In the genomic region with DNA sequence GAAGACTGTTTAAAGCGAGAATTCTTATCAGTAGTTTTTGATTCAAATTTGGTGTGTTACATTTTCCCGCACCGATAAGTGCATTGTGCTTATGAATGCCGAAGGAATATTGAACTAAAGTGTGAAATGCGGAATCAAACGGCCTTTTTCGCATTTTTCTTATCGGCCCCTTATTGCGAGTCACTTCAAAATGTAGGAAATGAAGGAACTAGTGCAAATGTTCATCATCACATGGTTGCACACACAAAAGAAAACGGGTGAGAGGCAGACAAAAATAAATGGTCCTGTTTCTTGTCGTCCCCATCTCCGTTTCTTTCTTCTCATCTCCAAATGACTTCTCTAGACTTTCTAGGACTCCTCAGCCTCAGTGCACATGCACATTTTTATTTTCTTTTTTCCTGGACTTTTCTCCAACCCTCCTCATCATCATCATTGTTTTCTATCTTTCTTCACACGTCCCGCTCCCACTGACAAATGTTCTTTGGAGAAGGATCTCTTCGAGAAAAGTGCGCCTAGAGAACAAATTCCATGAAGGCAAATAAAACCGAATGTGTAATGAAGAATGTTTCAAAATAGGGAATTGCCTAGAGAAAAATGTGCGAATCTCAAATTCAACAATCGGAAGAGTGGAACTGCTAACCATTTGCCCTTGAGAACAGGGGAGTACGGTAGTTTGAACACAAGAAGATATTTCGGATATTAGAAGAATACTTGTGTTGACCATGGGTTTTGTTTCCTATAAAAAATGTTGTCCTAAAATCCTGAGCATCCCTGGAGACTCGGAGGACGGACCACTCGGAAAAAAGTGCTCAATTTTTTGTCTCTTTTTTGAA, we compare ENCODE assay signal across 7 worm cellular contexts.
TF ChIP-seq lines count a peak whose summit lies in the region.

No protein-coding gene starts in this region.

TF ChIP-seq in whole organism, L1 larva, 84 proteins besides CTCF, POLR2A, EP300 and RAD21 (continues in another document):
- TF ChIP-seq nhr-71 (tag; optimal IDR thresholded peaks at IDR 0.05; lab: Kevin White, UChicago) (peak; percentile 69), lin-14 (GFP tag; optimal IDR thresholded peaks at IDR 0.05; lab: Kevin White, UChicago) (peak; percentile 88), mef-2 (tag; optimal IDR thresholded peaks at IDR 0.05; lab: Kevin White, UChicago) (no peak), unc-130 (tag; optimal IDR thresholded peaks at IDR 0.05; lab: Kevin White, UChicago) (peak; percentile 36), mdl-1 (tag; optimal IDR thresholded peaks at IDR 0.05; lab: Kevin White, UChicago) (peak in 1 of 2 experiments; percentile 58), nhr-19 (GFP tag; conservative IDR thresholded peaks at IDR 0.05; lab: Robert Waterston, UW) (peak; percentile 26; the same call in 1 of the 2 replicates), sup-37 (GFP tag; optimal IDR thresholded peaks at IDR 0.05; lab: Kevin White, UChicago) (no peak), dsc-1 (tag; optimal IDR thresholded peaks at IDR 0.05; lab: Kevin White, UChicago) (peak; percentile 63), rnt-1 (tag; optimal IDR thresholded peaks at IDR 0.05; lab: Kevin White, UChicago) (peak; percentile 62), elt-2 (tag; optimal IDR thresholded peaks at IDR 0.05; lab: Kevin White, UChicago) (peak; percentile 88), mep-1 (tag; optimal IDR thresholded peaks at IDR 0.05; lab: Kevin White, UChicago) (peak; percentile 14)

TF ChIP-seq in whole organism, L2 larva, 48 proteins besides CTCF, POLR2A, EP300 and RAD21 (continues in another document):
- TF ChIP-seq sem-4 (tag; optimal IDR thresholded peaks at IDR 0.05; lab: Kevin White, UChicago) = no peak
- TF ChIP-seq lsy-2 (tag; optimal IDR thresholded peaks at IDR 0.05; lab: Kevin White, UChicago) = peak in 1 of 2 experiments; percentile 63
- TF ChIP-seq unc-55 (GFP tag; optimal IDR thresholded peaks at IDR 0.05; lab: Kevin White, UChicago) = peak; percentile 81
- TF ChIP-seq aly-2 (tag; optimal IDR thresholded peaks at IDR 0.05; lab: Kevin White, UChicago) = no peak
- no peak for TF ChIP-seq skn-1 (tag; optimal IDR thresholded peaks at IDR 0.05; lab: Kevin White, UChicago)
- no peak for TF ChIP-seq ztf-1 (GFP tag; conservative IDR thresholded peaks at IDR 0.05; lab: Robert Waterston, UW)
- TF ChIP-seq mab-5 (tag; optimal IDR thresholded peaks at IDR 0.05; lab: Kevin White, UChicago) = peak; percentile 77
- TF ChIP-seq mdl-1 (tag; optimal IDR thresholded peaks at IDR 0.05; lab: Kevin White, UChicago) = peak in 1 of 2 experiments; percentile 66
- TF ChIP-seq ceh-16 (tag; optimal IDR thresholded peaks at IDR 0.05; lab: Kevin White, UChicago) = no peak
- TF ChIP-seq lin-39 (tag; optimal IDR thresholded peaks at IDR 0.05; lab: Kevin White, UChicago) = no peak
- peak; percentile 9 for TF ChIP-seq gmeb-1 (tag; optimal IDR thresholded peaks at IDR 0.05; lab: Kevin White, UChicago)

TF ChIP-seq in whole organism, L3 larva, 47 proteins besides CTCF, POLR2A, EP300 and RAD21:
- TF ChIP-seq ceh-9 (tag; optimal IDR thresholded peaks at IDR 0.05; lab: Kevin White, UChicago) = no peak
- no peak for TF ChIP-seq nhr-76 (tag; optimal IDR thresholded peaks at IDR 0.05; lab: Kevin White, UChicago)
- peak; percentile 55 for TF ChIP-seq jun-1 (tag; optimal IDR thresholded peaks at IDR 0.05; lab: Kevin White, UChicago)
- peak; percentile 86 for TF ChIP-seq lin-39 (tag; optimal IDR thresholded peaks at IDR 0.05; lab: Kevin White, UChicago)
- peak; percentile 61 for TF ChIP-seq pqm-1 (tag; optimal IDR thresholded peaks at IDR 0.05; lab: Kevin White, UChicago)
- TF ChIP-seq egl-5 (tag; optimal IDR thresholded peaks at IDR 0.05; lab: Kevin White, UChicago) = peak; percentile 48
- peak; percentile 93 for TF ChIP-seq elt-2 (tag; optimal IDR thresholded peaks at IDR 0.05; lab: Kevin White, UChicago)
- no peak for TF ChIP-seq daf-12 (tag; optimal IDR thresholded peaks at IDR 0.05; lab: Kevin White, UChicago)
- no peak for TF ChIP-seq fos-1 (tag; optimal IDR thresholded peaks at IDR 0.05; lab: Kevin White, UChicago)
- peak; percentile 39 for TF ChIP-seq nfya-1 (tag; optimal IDR thresholded peaks at IDR 0.05; lab: Kevin White, UChicago; ENCODE audit: insufficient read depth)

TF ChIP-seq in whole organism, L4 larva, 104 proteins besides CTCF, POLR2A, EP300 and RAD21 (continues in another document):
- TF ChIP-seq nhr-76 (tag; optimal IDR thresholded peaks at IDR 0.05; lab: Kevin White, UChicago) (no peak), F44E2.7 (GFP tag; IDR thresholded peaks at IDR 0.05; lab: Robert Waterston, UW) (no peak), Y105C5A.15 (GFP tag; IDR thresholded peaks at IDR 0.05; lab: Robert Waterston, UW) (no peak), mep-1 (tag; optimal IDR thresholded peaks at IDR 0.05; lab: Kevin White, UChicago) (peak; percentile 54), spr-3 (GFP tag; optimal IDR thresholded peaks at IDR 0.05; lab: Kevin White, UChicago) (no peak), lin-15B (tag; optimal IDR thresholded peaks at IDR 0.05; lab: Kevin White, UChicago) (no peak), nhr-42 (GFP tag; IDR thresholded peaks at IDR 0.05; lab: Robert Waterston, UW) (no peak), ces-1 (GFP tag; optimal IDR thresholded peaks at IDR 0.05; lab: Kevin White, UChicago) (no peak), zag-1 (tag; optimal IDR thresholded peaks at IDR 0.05; lab: Kevin White, UChicago) (no peak), dpl-1 (GFP tag; optimal IDR thresholded peaks at IDR 0.05; lab: Kevin White, UChicago) (no peak), lsy-2 (tag; optimal IDR thresholded peaks at IDR 0.05; lab: Kevin White, UChicago) (peak in 1 of 2 experiments; percentile 17), daf-8 (GFP tag; IDR thresholded peaks at IDR 0.05; lab: Robert Waterston, UW) (no peak), hmg-1.1 (GFP tag; IDR thresholded peaks at IDR 0.05; lab: Robert Waterston, UW) (no peak), lin-13 (GFP tag; optimal IDR thresholded peaks at IDR 0.05; lab: Kevin White, UChicago) (no peak)

TF ChIP-seq in whole organism, late embryonic, 69 proteins besides CTCF, POLR2A, EP300 and RAD21 (continues in another document):
- TF ChIP-seq fax-1 (tag; optimal IDR thresholded peaks at IDR 0.05; lab: Kevin White, UChicago) (no peak), che-1 (tag; optimal IDR thresholded peaks at IDR 0.05; lab: Kevin White, UChicago) (no peak), ceh-30 (tag; optimal IDR thresholded peaks at IDR 0.05; lab: Kevin White, UChicago) (no peak), ceh-24 (tag; optimal IDR thresholded peaks at IDR 0.05; lab: Kevin White, UChicago) (no peak), ceh-6 (GFP tag; optimal IDR thresholded peaks at IDR 0.05; lab: Kevin White, UChicago) (no peak), ceh-14 (tag; optimal IDR thresholded peaks at IDR 0.05; lab: Kevin White, UChicago) (no peak), unc-42 (tag; optimal IDR thresholded peaks at IDR 0.05; lab: Kevin White, UChicago) (no peak), fkh-10 (GFP tag; optimal IDR thresholded peaks at IDR 0.05; lab: Kevin White, UChicago) (no peak), pros-1 (tag; optimal IDR thresholded peaks at IDR 0.05; lab: Kevin White, UChicago) (no peak), pax-1 (tag; optimal IDR thresholded peaks at IDR 0.05; lab: Kevin White, UChicago) (no peak), npax-4 (tag; optimal IDR thresholded peaks at IDR 0.05; lab: Kevin White, UChicago) (no peak), pqm-1 (tag; optimal IDR thresholded peaks at IDR 0.05; lab: Kevin White, UChicago) (no peak), dmd-4 (tag; optimal IDR thresholded peaks at IDR 0.05; lab: Kevin White, UChicago; ENCODE audit: borderline replicate concordance) (no peak), elt-4 (tag; optimal IDR thresholded peaks at IDR 0.05; lab: Kevin White, UChicago) (no peak)

TF ChIP-seq in whole organism, mixed stage, embryonic, 35 proteins besides CTCF, POLR2A, EP300 and RAD21 (continues in another document):
- peak; percentile 24 for TF ChIP-seq hlh-1 (tag; optimal IDR thresholded peaks at IDR 0.05; lab: Kevin White, UChicago)
- no peak for TF ChIP-seq lin-32 (GFP tag; optimal IDR thresholded peaks at IDR 0.05; lab: Kevin White, UChicago)
- TF ChIP-seq elt-1 (tag; optimal IDR thresholded peaks at IDR 0.05; lab: Kevin White, UChicago; ENCODE audit: borderline replicate concordance, insufficient read depth) = no peak
- TF ChIP-seq ceh-83 (GFP tag; optimal IDR thresholded peaks at IDR 0.05; lab: Kevin White, UChicago) = no peak
- no peak for TF ChIP-seq flh-1 (GFP tag; optimal IDR thresholded peaks at IDR 0.05; lab: Kevin White, UChicago)
- TF ChIP-seq zip-8 (tag; optimal IDR thresholded peaks at IDR 0.05; lab: Kevin White, UChicago) = no peak
- TF ChIP-seq tbx-8 (GFP tag; optimal IDR thresholded peaks at IDR 0.05; lab: Kevin White, UChicago) = no peak
- no peak for TF ChIP-seq snpc-4 (tag; optimal IDR thresholded peaks at IDR 0.05; lab: Kevin White, UChicago)
- TF ChIP-seq nhr-2 (tag; optimal IDR thresholded peaks at IDR 0.05; lab: Kevin White, UChicago) = no peak
- TF ChIP-seq mab-5 (tag; optimal IDR thresholded peaks at IDR 0.05; lab: Kevin White, UChicago) = no peak
- TF ChIP-seq pha-4 (tag; optimal IDR thresholded peaks at IDR 0.05; lab: Kevin White, UChicago) = no peak
- no peak for TF ChIP-seq ham-2 (GFP tag; optimal IDR thresholded peaks at IDR 0.05; lab: Kevin White, UChicago)
- TF ChIP-seq drap-1 (GFP tag; optimal IDR thresholded peaks at IDR 0.05; lab: Kevin White, UChicago) = no peak
- no peak for TF ChIP-seq lsy-2 (tag; optimal IDR thresholded peaks at IDR 0.05; lab: Kevin White, UChicago)
- TF ChIP-seq unc-62 (GFP tag; optimal IDR thresholded peaks at IDR 0.05; lab: Kevin White, UChicago) = peak; percentile 14

TF ChIP-seq in whole organism, young adult, 124 proteins besides CTCF, POLR2A, EP300 and RAD21:
- TF ChIP-seq cebp-1 (GFP tag; IDR thresholded peaks at IDR 0.05; lab: Robert Waterston, UW) (no peak), cebp-1 (tag; optimal IDR thresholded peaks at IDR 0.05; lab: Kevin White, UChicago) (peak; percentile 33), nhr-80 (tag; optimal IDR thresholded peaks at IDR 0.05; lab: Kevin White, UChicago) (peak; percentile 94), dox-1 (GFP tag; IDR thresholded peaks at IDR 0.05; lab: Robert Waterston, UW) (peak; percentile 59), let-607 (tag; optimal IDR thresholded peaks at IDR 0.05; lab: Kevin White, UChicago) (peak in 1 of 2 experiments; percentile 4), egl-18 (GFP tag; IDR thresholded peaks at IDR 0.05; lab: Robert Waterston, UW) (no peak), ets-4 (GFP tag; optimal IDR thresholded peaks at IDR 0.05; lab: Kevin White, UChicago) (peak; percentile 30)
